Worm (Caenorhabditis elegans): ENCODE data around the gene gln-2.

DNA sequence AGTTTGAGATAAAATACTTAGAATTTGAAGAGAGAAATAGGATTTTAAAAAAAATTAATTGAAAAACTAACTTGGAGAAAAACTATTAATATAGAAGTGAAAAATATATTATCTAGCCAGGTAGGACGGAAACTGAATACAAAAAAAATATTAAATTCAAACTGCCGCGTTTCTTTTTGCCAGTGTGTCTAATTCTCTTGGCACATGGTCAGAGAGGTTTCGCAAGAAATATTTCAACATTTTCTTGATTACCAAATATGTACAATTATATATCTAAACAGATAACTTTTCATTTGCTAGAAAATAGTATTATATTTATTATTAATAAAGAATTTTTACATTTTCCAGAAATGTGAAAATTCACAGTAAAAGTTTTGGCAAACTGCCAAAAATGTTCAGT is 32.1 kb downstream of the gln-2 start:
- TF ChIP-seq egl-18 (GFP tag; IDR thresholded peaks at IDR 0.05) = no peak
- TF ChIP-seq ama-1 (optimal IDR thresholded peaks at IDR 0.05) = no peak
- TF ChIP-seq ama-1 (GFP tag; optimal IDR thresholded peaks at IDR 0.05) = no peak
- no peak for TF ChIP-seq F10E7.11 (tag; optimal IDR thresholded peaks at IDR 0.05)
- no peak for TF ChIP-seq nhr-90 (tag; optimal IDR thresholded peaks at IDR 0.05)
- no peak for TF ChIP-seq chd-7 (tag; optimal IDR thresholded peaks at IDR 0.05)
- TF ChIP-seq snpc-4 (GFP tag; optimal IDR thresholded peaks at IDR 0.05) = no peak
- TF ChIP-seq snpc-4 (tag; optimal IDR thresholded peaks at IDR 0.05) = no peak
